Fruit fly (Drosophila melanogaster) whole organism, pupa: Measurements from ENCODE around the gene CG6574.
A peak's percentile ranks its signal among the peaks of the same experiment; 100 is the strongest.

ENCODE experiments used
- CG10348 ChIP-seq: fragments of 200-800 bp; sonication (Bioruptor generic); IDR thresholded peaks from 2 replicates; pipeline ENCODE4 v1.3.6; 2022; ENCODE audit warnings: missing biosample characterization, missing genetic modification characterization
- CG12605 ChIP-seq: fragments of 200-800 bp; sonication (Bioruptor generic); IDR thresholded peaks from 2 replicates; pipeline ENCODE4 v1.3.6; 2022; ENCODE audit warnings: missing biosample characterization, missing genetic modification characterization
- CG13204 ChIP-seq: fragments of 200-800 bp; sonication (Bioruptor generic); optimal IDR thresholded peaks from 2 replicates; lab custom pipeline; 2018; ENCODE audit warnings: missing biosample characterization, mild to moderate bottlenecking, missing genetic modification characterization, moderate library complexity
- CG14655 ChIP-seq: fragments of 200-800 bp; sonication (Bioruptor generic); optimal IDR thresholded peaks from 3 replicates; lab custom pipeline; 2017; ENCODE audit warnings: mild to moderate bottlenecking, missing biosample characterization, missing genetic modification reagents, missing genetic modification characterization
- CG15710 ChIP-seq: fragments of 200-800 bp; sonication (Bioruptor generic); optimal IDR thresholded peaks from 2 replicates; lab custom pipeline; 2018; ENCODE audit warnings: missing biosample characterization, mild to moderate bottlenecking, missing genetic modification characterization, moderate library complexity
- CG17806 ChIP-seq: fragments of 200-800 bp; sonication (Bioruptor generic); optimal IDR thresholded peaks from 2 replicates; lab custom pipeline; 2018; ENCODE audit warnings: missing biosample characterization, mild to moderate bottlenecking, missing genetic modification characterization, moderate library complexity
- CG32121 ChIP-seq: fragments of 200-800 bp; sonication (Bioruptor generic); IDR thresholded peaks from 2 replicates; pipeline ENCODE4 v1.3.6; 2022; ENCODE audit warnings: missing biosample characterization, missing genetic modification characterization
- CG4496 ChIP-seq: fragments of 200-800 bp; sonication (Bioruptor generic); IDR thresholded peaks from 3 replicates; pipeline ENCODE4 v1.3.6; 2022; ENCODE audit warnings: missing biosample characterization, missing genetic modification characterization
- CG8159 ChIP-seq: fragments of 200-800 bp; sonication (Bioruptor generic); optimal IDR thresholded peaks from 3 replicates; lab custom pipeline; 2018; ENCODE audit warnings: missing biosample characterization, mild to moderate bottlenecking, missing genetic modification characterization, moderate library complexity
- Ets98B ChIP-seq: fragments of 200-800 bp; sonication (Bioruptor generic); IDR thresholded peaks from 2 replicates; pipeline ENCODE4 v1.3.6; 2022; ENCODE audit warnings: missing biosample characterization, missing genetic modification characterization
- Pif1A ChIP-seq: fragments of 200-800 bp; sonication (Bioruptor generic); optimal IDR thresholded peaks from 3 replicates; lab custom pipeline; 2016; ENCODE audit warnings: missing biosample characterization, missing genetic modification characterization
- Pif1B ChIP-seq: fragments of 200-800 bp; sonication (Bioruptor generic); optimal IDR thresholded peaks from 3 replicates; lab custom pipeline; 2016; ENCODE audit warnings: missing biosample characterization, missing genetic modification characterization
- fd96Ca ChIP-seq: fragments of 200-800 bp; sonication (Bioruptor generic); IDR thresholded peaks from 3 replicates; pipeline ENCODE4 v1.3.6; 2022; ENCODE audit warnings: missing biosample characterization, missing genetic modification characterization
- gl ChIP-seq: fragments of 200-800 bp; sonication (Bioruptor generic); optimal IDR thresholded peaks from 2 replicates; lab custom pipeline; 2018; ENCODE audit warnings: missing biosample characterization, mild to moderate bottlenecking, missing genetic modification characterization

DNA sequence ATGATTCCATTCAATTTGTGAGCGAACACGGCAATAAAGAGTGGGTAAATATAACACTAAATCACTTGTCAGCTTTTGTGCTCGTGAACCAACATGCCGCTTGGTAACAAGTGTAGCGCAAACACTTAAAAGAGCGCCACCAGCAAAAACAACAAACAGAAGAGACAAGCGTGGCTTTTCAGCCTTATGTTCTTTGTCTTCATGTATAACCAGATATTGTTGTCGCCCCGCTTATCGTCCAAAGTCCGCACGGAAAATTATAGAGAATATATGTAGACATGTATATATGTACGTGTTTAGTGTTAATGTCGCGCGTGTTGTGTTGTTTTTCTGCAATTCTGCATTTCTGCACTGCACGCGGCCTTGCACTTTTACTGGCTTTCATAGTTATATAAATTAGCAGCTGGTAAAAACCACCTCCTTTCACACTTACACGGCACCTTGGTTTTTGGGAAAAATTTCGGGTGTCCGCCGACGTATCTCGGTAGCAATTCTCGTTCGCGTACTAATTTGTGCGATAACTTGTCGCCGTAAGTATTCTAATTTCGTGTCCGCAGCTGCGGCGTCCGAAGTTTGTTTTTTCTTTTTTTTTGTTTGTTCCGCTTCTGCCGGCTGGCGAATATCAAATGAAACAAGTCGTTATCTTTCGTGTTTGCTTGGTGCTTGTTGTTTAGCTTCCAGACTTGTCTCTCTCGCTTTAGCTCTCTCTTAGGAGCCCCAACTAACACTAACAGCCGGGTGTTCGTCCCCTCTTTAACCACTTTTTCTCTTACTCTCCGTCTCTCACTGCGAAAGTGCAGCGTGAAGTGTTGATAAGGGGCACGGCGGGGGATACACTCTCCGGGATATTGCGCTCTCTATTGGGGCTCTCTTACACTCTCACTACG lies 26.1 kb upstream of the CG6574 start:
- TF ChIP-seq Pif1B (GFP tag; lab: Kevin White, UChicago) (peak; percentile 54), CG17806 (peak; percentile 37), CG12605 (GFP tag; lab: Robert Waterston, UW) (peak; percentile 90), CG14655 (GFP tag; lab: Kevin White, UChicago) (peak; percentile 74), Ets98B (GFP tag; lab: Robert Waterston, UW) (peak; percentile 82), CG10348 (GFP tag; lab: Robert Waterston, UW) (no peak), gl (peak; percentile 94), fd96Ca (GFP tag; lab: Robert Waterston, UW) (peak; percentile 71), CG8159 (tag; lab: Kevin White, UChicago) (peak; percentile 60), CG13204 (GFP tag; lab: Kevin White, UChicago) (peak; percentile 90), CG15710 (tag; lab: Kevin White, UChicago) (peak; percentile 35), CG32121 (GFP tag; lab: Robert Waterston, UW) (peak; percentile 57; the same call in 1 of the 2 replicates), Pif1A (GFP tag; lab: Kevin White, UChicago) (peak; percentile 56), CG4496 (GFP tag; lab: Robert Waterston, UW) (peak; percentile 78)
